Worm (Caenorhabditis elegans): ENCODE results near the gene T20G5.12.
"Not testable (repeated sequence)": the region's sequence is repeated elsewhere in the genome, so short reads cannot be mapped to it uniquely, and the experiment has no call there.

T20G5.12 gene

ce11 chrIII:10221860-10222259, 20.5 kb downstream of the T20G5.12 start, which contains the start of gene Y70G10A.4:
Gene Y70G10A.4, plus strand, starts transcription at chrIII:10222160.
- TF ChIP-seq pha-4, zip-8, nhr-76 (tag; optimal IDR thresholded peaks at IDR 0.05): not testable (repeated sequence)

ce11 chrIII:10231641-10232040, 30.2 kb downstream of the T20G5.12 start:
- TF ChIP-seq pha-4 (tag; optimal IDR thresholded peaks at IDR 0.05) = no peak
- TF ChIP-seq mab-5 (tag; optimal IDR thresholded peaks at IDR 0.05) = no peak
- TF ChIP-seq sem-2 (GFP tag; optimal IDR thresholded peaks at IDR 0.05) = no peak
- TF ChIP-seq cnd-1 (tag; optimal IDR thresholded peaks at IDR 0.05) = no peak
- TF ChIP-seq lsy-2 (tag; optimal IDR thresholded peaks at IDR 0.05) = no peak
- TF ChIP-seq hlh-1 (tag; optimal IDR thresholded peaks at IDR 0.05) = no peak
- no peak for TF ChIP-seq M03D4.4 (tag; optimal IDR thresholded peaks at IDR 0.05)
- no peak for TF ChIP-seq elt-3 (tag; optimal IDR thresholded peaks at IDR 0.05)
- TF ChIP-seq unc-62 (GFP tag; optimal IDR thresholded peaks at IDR 0.05) = no peak
- no peak for TF ChIP-seq mep-1 (tag; optimal IDR thresholded peaks at IDR 0.05)

ce11 chrIII:10233979-10234378, 32.6 kb downstream of the T20G5.12 start, which contains the start of gene paml-1:
Gene paml-1, minus strand, starts transcription at chrIII:10234079.
- no peak for TF ChIP-seq ces-1 (GFP tag; optimal IDR thresholded peaks at IDR 0.05)
- no peak for TF ChIP-seq tbx-8 (GFP tag; optimal IDR thresholded peaks at IDR 0.05)
- no peak for TF ChIP-seq hlh-1 (tag; optimal IDR thresholded peaks at IDR 0.05)
- TF ChIP-seq cnd-1 (tag; optimal IDR thresholded peaks at IDR 0.05) = no peak
- TF ChIP-seq nhr-28 (tag; optimal IDR thresholded peaks at IDR 0.05) = no peak
- TF ChIP-seq elt-3 (tag; optimal IDR thresholded peaks at IDR 0.05) = no peak
- TF ChIP-seq sem-2 (GFP tag; optimal IDR thresholded peaks at IDR 0.05) = no peak
- TF ChIP-seq mep-1 (tag; optimal IDR thresholded peaks at IDR 0.05) = no peak
- no peak for TF ChIP-seq ham-2 (GFP tag; optimal IDR thresholded peaks at IDR 0.05)
- TF ChIP-seq mab-5 (tag; optimal IDR thresholded peaks at IDR 0.05) = no peak
- TF ChIP-seq unc-39 (tag; optimal IDR thresholded peaks at IDR 0.05) = no peak
- TF ChIP-seq ceh-39 (tag; optimal IDR thresholded peaks at IDR 0.05) = no peak
- TF ChIP-seq nhr-12 (tag; optimal IDR thresholded peaks at IDR 0.05) = no peak
- TF ChIP-seq zip-8 (tag; optimal IDR thresholded peaks at IDR 0.05) = no peak
- no peak for TF ChIP-seq unc-62 (GFP tag; optimal IDR thresholded peaks at IDR 0.05)
- TF ChIP-seq mls-2 (tag; optimal IDR thresholded peaks at IDR 0.05) = no peak
- TF ChIP-seq lsy-2 (tag; optimal IDR thresholded peaks at IDR 0.05) = no peak
- TF ChIP-seq unc-120 (tag; optimal IDR thresholded peaks at IDR 0.05; ENCODE audit: poor library complexity, severe bottlenecking) = no peak

ce11 chrIII:10236291-10236871, 35.0 kb downstream of the T20G5.12 start:
- no peak for TF ChIP-seq nhr-76 (tag; optimal IDR thresholded peaks at IDR 0.05)
- no peak for TF ChIP-seq nhr-2 (tag; optimal IDR thresholded peaks at IDR 0.05)
- TF ChIP-seq blmp-1 (tag; optimal IDR thresholded peaks at IDR 0.05) = no peak
- TF ChIP-seq hlh-1 (tag; optimal IDR thresholded peaks at IDR 0.05) = no peak
- no peak for TF ChIP-seq ceh-39 (tag; optimal IDR thresholded peaks at IDR 0.05)
- TF ChIP-seq drap-1 (GFP tag; optimal IDR thresholded peaks at IDR 0.05) = no peak
- TF ChIP-seq ham-2 (GFP tag; optimal IDR thresholded peaks at IDR 0.05) = no peak
- no peak for TF ChIP-seq ceh-43 (GFP tag; optimal IDR thresholded peaks at IDR 0.05)
- TF ChIP-seq M03D4.4 (tag; optimal IDR thresholded peaks at IDR 0.05) = no peak
- no peak for TF ChIP-seq sem-2 (GFP tag; optimal IDR thresholded peaks at IDR 0.05)
- no peak for TF ChIP-seq flh-1 (GFP tag; optimal IDR thresholded peaks at IDR 0.05)
- no peak for TF ChIP-seq mab-5 (tag; optimal IDR thresholded peaks at IDR 0.05)
- no peak for TF ChIP-seq elt-1 (tag; optimal IDR thresholded peaks at IDR 0.05; ENCODE audit: borderline replicate concordance, insufficient read depth)
- TF ChIP-seq nhr-237 (tag; optimal IDR thresholded peaks at IDR 0.05) = no peak
- TF ChIP-seq tbx-8 (GFP tag; optimal IDR thresholded peaks at IDR 0.05) = no peak
- TF ChIP-seq lsy-2 (tag; optimal IDR thresholded peaks at IDR 0.05) = no peak
- no peak for TF ChIP-seq cnd-1 (tag; optimal IDR thresholded peaks at IDR 0.05)

- TF ChIP-seq mls-2 (tag; optimal IDR thresholded peaks at IDR 0.05) (no peak), snpc-4 (tag; optimal IDR thresholded peaks at IDR 0.05) (no peak), lsy-2 (tag; optimal IDR thresholded peaks at IDR 0.05) (no peak), mep-1 (tag; optimal IDR thresholded peaks at IDR 0.05) (no peak), hlh-1 (tag; optimal IDR thresholded peaks at IDR 0.05) (no peak), ces-1 (GFP tag; optimal IDR thresholded peaks at IDR 0.05) (no peak), unc-39 (tag; optimal IDR thresholded peaks at IDR 0.05) (no peak), ceh-39 (tag; optimal IDR thresholded peaks at IDR 0.05) (no peak), M03D4.4 (tag; optimal IDR thresholded peaks at IDR 0.05) (no peak), drap-1 (GFP tag; optimal IDR thresholded peaks at IDR 0.05) (no peak), lin-13 (tag; optimal IDR thresholded peaks at IDR 0.05) (no peak), ceh-43 (GFP tag; optimal IDR thresholded peaks at IDR 0.05) (no peak), unc-120 (tag; optimal IDR thresholded peaks at IDR 0.05; ENCODE audit: poor library complexity, severe bottlenecking) (no peak), elt-3 (tag; optimal IDR thresholded peaks at IDR 0.05) (no peak), cnd-1 (tag; optimal IDR thresholded peaks at IDR 0.05) (no peak), unc-62 (GFP tag; optimal IDR thresholded peaks at IDR 0.05) (no peak), lin-32 (GFP tag; optimal IDR thresholded peaks at IDR 0.05) (no peak), ceh-83 (GFP tag; optimal IDR thresholded peaks at IDR 0.05) (no peak), ztf-11 (tag; optimal IDR thresholded peaks at IDR 0.05) (no peak)
These were observed 37.2 kb downstream of the T20G5.12 start, which contains the start of gene Y70G10A.3 for ce11 chrIII:10238448-10239154. Gene Y70G10A.3, plus strand, starts transcription at chrIII:10239104.

Measured in whole organism, mixed stage, embryonic.